Worm (Caenorhabditis elegans): ENCODE data around the gene K12D12.5.

- TF ChIP-seq unc-62 (GFP tag; optimal IDR thresholded peaks at IDR 0.05): no peak
- no peak for TF ChIP-seq pha-4 (tag; optimal IDR thresholded peaks at IDR 0.05)
- TF ChIP-seq blmp-1 (tag; optimal IDR thresholded peaks at IDR 0.05): no peak
Observed at ce11 chrII:11905023-11905422, 44.2 kb downstream of the K12D12.5 start.

All from whole organism, mixed stage, embryonic.